Fruit fly (Drosophila melanogaster): Measurements from ENCODE around the gene Utx.
A peak's percentile ranks its signal among the peaks of the same experiment; 100 is the strongest.

The Utx gene

dm6 chr2L:10278658-10279057 lies at the start of gene Utx:
TSS of gene Utx (minus strand) at chr2L:10278811.
- peak; percentile 26 for TF ChIP-seq CG17801 (GFP tag; optimal IDR thresholded peaks at IDR 0.05; ENCODE audit: partially characterized antibody)

- TF ChIP-seq CG17801 (GFP tag; optimal IDR thresholded peaks at IDR 0.05; ENCODE audit: partially characterized antibody), result no peak
Observed at dm6 chr2L:10327790-10328189, 49.2 kb upstream of the Utx start, which contains the start of gene RnrL. TSS of gene RnrL (minus strand) at chr2L:10327943.

- no peak for TF ChIP-seq CG17801 (GFP tag; optimal IDR thresholded peaks at IDR 0.05; ENCODE audit: partially characterized antibody)
Observed at dm6 chr2L:10322773-10323487, 44.3 kb upstream of the Utx start, which contains the start of gene CG5381. TSS of gene CG5381 (minus strand) at chr2L:10323102.

- no peak for TF ChIP-seq CG17801 (GFP tag; optimal IDR thresholded peaks at IDR 0.05; ENCODE audit: partially characterized antibody)
Observed at dm6 chr2L:10322176-10322575, 43.6 kb upstream of the Utx start, which contains the start of gene CG4995. TSS of gene CG4995 (plus strand) at chr2L:10322476.

dm6 chr2L:10321612-10322011 lies 43.0 kb upstream of the Utx start:
- peak; percentile 75 for TF ChIP-seq CG17801 (GFP tag; optimal IDR thresholded peaks at IDR 0.05; ENCODE audit: partially characterized antibody)

- TF ChIP-seq CG17801 (GFP tag; optimal IDR thresholded peaks at IDR 0.05; ENCODE audit: partially characterized antibody), result no peak
Observed at dm6 chr2L:10321036-10321583, 42.5 kb upstream of the Utx start.

- TF ChIP-seq CG17801 (GFP tag; optimal IDR thresholded peaks at IDR 0.05; ENCODE audit: partially characterized antibody), result no peak
Observed at dm6 chr2L:10320174-10320775, 41.7 kb upstream of the Utx start.

dm6 chr2L:10315888-10316287 lies 37.3 kb upstream of the Utx start:
- no peak for TF ChIP-seq CG17801 (GFP tag; optimal IDR thresholded peaks at IDR 0.05; ENCODE audit: partially characterized antibody)

- TF ChIP-seq CG17801 (GFP tag; optimal IDR thresholded peaks at IDR 0.05; ENCODE audit: partially characterized antibody), result no peak
Observed at dm6 chr2L:10314327-10315210, 36.0 kb upstream of the Utx start, which contains the start of the genes Usp14 and CG4972. TSS of gene Usp14 (minus strand) at chr2L:10314396. TSS of gene CG4972 (plus strand) at chr2L:10314792.

dm6 chr2L:10311822-10312221 lies 33.2 kb upstream of the Utx start:
- no peak for TF ChIP-seq CG17801 (GFP tag; optimal IDR thresholded peaks at IDR 0.05; ENCODE audit: partially characterized antibody)

- no peak for TF ChIP-seq CG17801 (GFP tag; optimal IDR thresholded peaks at IDR 0.05; ENCODE audit: partially characterized antibody)
Observed at dm6 chr2L:10310614-10311382, 32.2 kb upstream of the Utx start, which contains the start of gene Cdk5alpha. TSS of gene Cdk5alpha (minus strand) at chr2L:10310956.

- TF ChIP-seq CG17801 (GFP tag; optimal IDR thresholded peaks at IDR 0.05; ENCODE audit: partially characterized antibody), result peak; percentile 87
Observed at dm6 chr2L:10306518-10307260, 28.1 kb upstream of the Utx start, which contains the start of the genes CG5390 and CG4968. TSS of gene CG5390 (minus strand) at chr2L:10306594. TSS of gene CG4968 (plus strand) at chr2L:10306922.

- TF ChIP-seq CG17801 (GFP tag; optimal IDR thresholded peaks at IDR 0.05; ENCODE audit: partially characterized antibody), result no peak
Observed at dm6 chr2L:10305538-10306147, 27.0 kb upstream of the Utx start.
